Worm (Caenorhabditis elegans) whole organism, L4 larva: ENCODE results near the gene set-24.

Source experiments
- Y75B8A.6 ChIP-seq: fragments of 200-800 bp; sonication (Bioruptor generic); IDR thresholded peaks from 2 replicates; pipeline ENCODE4 v1.3.6; 2022; ENCODE audit warnings: missing genetic modification reagents, missing genetic modification characterization, missing compliant biosample characterization
- fkh-10 ChIP-seq: fragments of 150-350 bp; optimal IDR thresholded peaks from 2 replicates; lab custom pipeline; 2014; ENCODE audit warnings: missing biosample characterization, missing genetic modification reagents, missing genetic modification characterization
- nhr-28 ChIP-seq: fragments of 150-350 bp; optimal IDR thresholded peaks from 2 replicates; lab custom pipeline; 2014; ENCODE audit warnings: missing biosample characterization, missing genetic modification characterization

ce11 chrII:12162997-12163396, 32.2 kb upstream of the set-24 start:
- TF ChIP-seq nhr-28 (tag; lab: Kevin White, UChicago) (no peak), fkh-10 (no peak), Y75B8A.6 (GFP tag; lab: Robert Waterston, UW) (no peak)
